Worm (Caenorhabditis elegans): Measurements from ENCODE around the gene rol-1.
A peak's percentile ranks its signal among the peaks of the same experiment; 100 is the strongest.

DNA sequence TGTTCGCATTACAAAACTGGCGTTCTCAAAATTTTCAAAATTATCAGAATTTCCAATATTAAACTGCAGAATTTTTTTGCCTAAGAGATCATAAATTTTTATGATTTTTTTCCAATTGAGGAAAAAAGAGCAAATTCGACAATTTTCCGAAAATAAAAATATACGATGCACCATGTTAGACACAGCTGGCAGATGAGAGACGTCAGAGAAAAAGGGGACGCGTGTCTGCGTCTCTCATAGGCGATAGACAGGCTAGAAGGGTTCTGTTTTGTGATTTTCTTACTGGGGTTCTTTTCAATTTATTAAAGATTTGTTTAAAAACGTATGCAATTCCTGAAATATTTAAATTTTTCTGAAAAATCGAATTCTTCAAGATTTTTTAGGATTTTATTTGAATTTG lies 9.4 kb upstream of the rol-1 start:
- TF ChIP-seq nhr-11 (tag; optimal IDR thresholded peaks at IDR 0.05), result no peak
- no peak for TF ChIP-seq aly-2 (tag; optimal IDR thresholded peaks at IDR 0.05)
- TF ChIP-seq nhr-25 (tag; optimal IDR thresholded peaks at IDR 0.05), result no peak
- TF ChIP-seq unc-62 (GFP tag; optimal IDR thresholded peaks at IDR 0.05), result no peak
- TF ChIP-seq C34F6.9 (tag; optimal IDR thresholded peaks at IDR 0.05), result peak; percentile 39
- no peak for TF ChIP-seq nhr-77 (tag; optimal IDR thresholded peaks at IDR 0.05)
